Worm (Caenorhabditis elegans) whole organism, late embryonic: ENCODE data around the gene C39B10.5.

Experiments
- K02D7.2 ChIP-seq: sonication (generic microtip); optimal IDR thresholded peaks from 2 replicates; lab custom pipeline; 2017; ENCODE audit warnings: mild to moderate bottlenecking, missing genetic modification characterization, missing compliant biosample characterization
- ama-1 ChIP-seq: fragments of 150-350 bp; optimal IDR thresholded peaks from 2 replicates; lab custom pipeline; 2014
- hlh-30 ChIP-seq: sonication (generic microtip); optimal IDR thresholded peaks from 2 replicates; lab custom pipeline; 2017; ENCODE audit warnings: antibody characterized with exemption, missing genetic modification characterization, missing compliant biosample characterization; ENCODE audit not compliant: insufficient read depth
- lin-11 ChIP-seq: fragments of 200-800 bp; sonication (Bioruptor generic); optimal IDR thresholded peaks from 2 replicates; lab custom pipeline; 2018; ENCODE audit warnings: mild to moderate bottlenecking, missing genetic modification characterization, missing compliant biosample characterization
- pha-4 ChIP-seq: fragments of 150-350 bp; optimal IDR thresholded peaks from 2 replicates; lab custom pipeline; 2018; ENCODE audit warnings: missing biosample characterization, missing genetic modification reagents, missing genetic modification characterization
- unc-42 ChIP-seq: sonication (generic microtip); optimal IDR thresholded peaks from 2 replicates; lab custom pipeline; 2016; ENCODE audit warnings: missing genotype, missing genetic modification characterization, missing compliant biosample characterization

DNA sequence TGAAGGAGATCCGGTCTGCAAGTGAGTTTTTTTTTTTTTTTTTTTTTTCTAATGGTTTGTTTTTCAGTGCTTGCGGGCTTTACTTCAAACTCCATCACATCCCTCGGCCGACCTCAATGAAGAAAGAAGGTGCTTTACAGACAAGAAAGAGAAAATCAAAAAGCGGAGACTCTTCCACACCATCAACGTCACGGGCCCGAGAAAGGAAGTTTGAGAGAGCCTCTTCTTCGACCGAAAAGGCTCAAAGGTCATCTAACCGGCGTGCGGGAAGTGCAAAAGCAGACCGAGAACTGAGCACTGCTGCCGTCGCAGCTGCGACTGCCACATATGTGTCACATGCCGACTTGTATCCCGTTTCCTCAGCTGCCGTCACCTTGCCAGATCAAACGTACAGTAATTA, 35.1 kb downstream of the C39B10.5 start:
- TF ChIP-seq K02D7.2 (tag; lab: Kevin White, UChicago) (no peak), pha-4 (tag; lab: Kevin White, UChicago) (no peak), unc-42 (tag; lab: Kevin White, UChicago) (no peak), lin-11 (tag; lab: Kevin White, UChicago) (no peak), hlh-30 (no peak), ama-1 (lab: Kevin White, UChicago) (no peak)
